Fruit fly (Drosophila melanogaster): Measurements from ENCODE around the gene elB.

- TF ChIP-seq CG8478 (optimal IDR thresholded peaks at IDR 0.05): no peak
- TF ChIP-seq CTCF (optimal IDR thresholded peaks at IDR 0.05): no peak
Measured at dm6 chr2L:14434475-14434874, 25.1 kb upstream of the elB start.

All from S2 (cell line).